Fruit fly (Drosophila melanogaster): ENCODE measurements around the gene Phf7.

Gene Phf7

DNA sequence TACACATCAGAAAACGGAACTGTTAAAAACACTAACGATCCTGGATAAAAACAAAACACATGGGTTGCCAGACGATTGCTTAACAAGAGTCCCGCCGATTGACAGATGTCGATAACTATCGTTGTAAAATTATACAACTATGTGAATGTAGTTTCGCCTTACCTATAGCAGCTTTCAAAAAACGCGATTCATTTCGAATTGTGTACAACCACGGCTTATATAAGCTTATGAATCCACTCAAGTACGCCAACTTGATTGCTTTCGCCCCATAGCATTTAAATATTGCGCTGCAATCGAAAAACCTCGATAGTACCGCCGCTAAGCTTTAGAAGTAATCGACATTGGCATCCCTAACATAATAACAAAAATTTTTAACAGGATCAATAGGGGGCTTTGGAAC lies 4.3 kb upstream of the Phf7 start, which contains the start of the genes CG9581 and CG9578 (continued):
- TF ChIP-seq ac (GFP tag; optimal IDR thresholded peaks at IDR 0.05), result no peak
- TF ChIP-seq CG7556 (GFP tag; optimal IDR thresholded peaks at IDR 0.05), result no peak
- no peak for TF ChIP-seq bigmax (GFP tag; optimal IDR thresholded peaks at IDR 0.05)
- no peak for TF ChIP-seq ttk (GFP tag; IDR thresholded peaks at IDR 0.05)
- no peak for TF ChIP-seq Sox100B (GFP tag; optimal IDR thresholded peaks at IDR 0.05)
- TF ChIP-seq YL-1 (GFP tag; optimal IDR thresholded peaks at IDR 0.05), result no peak
- no peak for TF ChIP-seq CkIIα-i1 (GFP tag; IDR thresholded peaks at IDR 0.05)
- peak; percentile 75 for TF ChIP-seq CG2129 (GFP tag; IDR thresholded peaks at IDR 0.05; ENCODE audit: partially characterized antibody)
- TF ChIP-seq CG3838 (GFP tag; optimal IDR thresholded peaks at IDR 0.05), result no peak
- TF ChIP-seq CG17328 (GFP tag; IDR thresholded peaks at IDR 0.05), result no peak
- TF ChIP-seq Neu2 (GFP tag; optimal IDR thresholded peaks at IDR 0.05; ENCODE audit: borderline replicate concordance), result no peak
- TF ChIP-seq Ets97D (GFP tag; optimal IDR thresholded peaks at IDR 0.05), result peak; percentile 14
- no peak for TF ChIP-seq pfk (GFP tag; optimal IDR thresholded peaks at IDR 0.05)
- TF ChIP-seq Nf-YA (GFP tag; IDR thresholded peaks at IDR 0.05), result no peak
- no peak for TF ChIP-seq Side (GFP tag; optimal IDR thresholded peaks at IDR 0.05)
- TF ChIP-seq CG34224 (GFP tag; IDR thresholded peaks at IDR 0.05; ENCODE audit: partially characterized antibody), result peak; percentile 82; the same call in 2 of the 3 replicates
- peak; percentile 22 for TF ChIP-seq CG7928 (GFP tag; optimal IDR thresholded peaks at IDR 0.05)
- TF ChIP-seq Ptx1 (GFP tag; IDR thresholded peaks at IDR 0.05), result no peak
- peak; percentile 40 for TF ChIP-seq CoRest (tag; optimal IDR thresholded peaks at IDR 0.05)
- TF ChIP-seq Doc3 (GFP tag; IDR thresholded peaks at IDR 0.05; ENCODE audit: partially characterized antibody), result peak; percentile 77
- no peak for TF ChIP-seq CG17829 (tag; optimal IDR thresholded peaks at IDR 0.05)
- TF ChIP-seq CG11398 (GFP tag; optimal IDR thresholded peaks at IDR 0.05), result no peak
- TF ChIP-seq ssp (GFP tag; IDR thresholded peaks at IDR 0.05), result no peak
- TF ChIP-seq pzg (GFP tag; optimal IDR thresholded peaks at IDR 0.05), result peak; percentile 51
- no peak for TF ChIP-seq gsb-n (tag; optimal IDR thresholded peaks at IDR 0.05)
- peak; percentile 89 for TF ChIP-seq Dll (GFP tag; IDR thresholded peaks at IDR 0.05; ENCODE audit: partially characterized antibody)
- TF ChIP-seq stc (GFP tag; IDR thresholded peaks at IDR 0.05), result no peak
- TF ChIP-seq sc (optimal IDR thresholded peaks at IDR 0.05), result no peak
- TF ChIP-seq sc (GFP tag; optimal IDR thresholded peaks at IDR 0.05), result no peak
- no peak for TF ChIP-seq CG18599 (GFP tag; optimal IDR thresholded peaks at IDR 0.05)
- TF ChIP-seq unpg (GFP tag; optimal IDR thresholded peaks at IDR 0.05), result no peak
- no peak for TF ChIP-seq cato (GFP tag; optimal IDR thresholded peaks at IDR 0.05; ENCODE audit: borderline replicate concordance)
- TF ChIP-seq CG9932 (GFP tag; IDR thresholded peaks at IDR 0.05), result 0 out of 2 replicates have a peak, but pooled peaks have one; percentile 16
- TF ChIP-seq Eip74EF (GFP tag; optimal IDR thresholded peaks at IDR 0.05), result no peak
- TF ChIP-seq CG43689 (GFP tag; IDR thresholded peaks at IDR 0.05), result no peak
- no peak for TF ChIP-seq kni (GFP tag; optimal IDR thresholded peaks at IDR 0.05)
- TF ChIP-seq CG10959 (GFP tag; IDR thresholded peaks at IDR 0.05), result no peak
- no peak for TF ChIP-seq Dad (GFP tag; optimal IDR thresholded peaks at IDR 0.05)
- no peak for TF ChIP-seq CG13894 (tag; optimal IDR thresholded peaks at IDR 0.05)
- no peak for TF ChIP-seq Ada2b (GFP tag; IDR thresholded peaks at IDR 0.05)
- no peak for TF ChIP-seq az2 (GFP tag; optimal IDR thresholded peaks at IDR 0.05)
- no peak for TF ChIP-seq CG34376 (GFP tag; optimal IDR thresholded peaks at IDR 0.05)
- no peak for TF ChIP-seq CG15269 (tag; optimal IDR thresholded peaks at IDR 0.05)
